Worm (Caenorhabditis elegans) whole organism, L3 larva: ENCODE data around the gene chil-12.

Source experiments
- ZK546.5 ChIP-seq: sonication (generic microtip); optimal IDR thresholded peaks from 2 replicates; lab custom pipeline; 2017; ENCODE audit warnings: missing biosample characterization, missing genetic modification characterization
- fos-1 ChIP-seq: fragments of 150-350 bp; optimal IDR thresholded peaks from 2 replicates; lab custom pipeline; 2014; ENCODE audit warnings: missing biosample characterization, missing genetic modification characterization
- jun-1 ChIP-seq: fragments of 150-350 bp; optimal IDR thresholded peaks from 2 replicates; lab custom pipeline; 2014; ENCODE audit warnings: missing biosample characterization, missing genetic modification reagents, missing genetic modification characterization
- unc-62 ChIP-seq: fragments of 150-350 bp; sonication (generic microtip); optimal IDR thresholded peaks from 4 replicates; lab custom pipeline; 2014; ENCODE audit warnings: missing biosample characterization, missing genetic modification reagents, missing genetic modification characterization

DNA sequence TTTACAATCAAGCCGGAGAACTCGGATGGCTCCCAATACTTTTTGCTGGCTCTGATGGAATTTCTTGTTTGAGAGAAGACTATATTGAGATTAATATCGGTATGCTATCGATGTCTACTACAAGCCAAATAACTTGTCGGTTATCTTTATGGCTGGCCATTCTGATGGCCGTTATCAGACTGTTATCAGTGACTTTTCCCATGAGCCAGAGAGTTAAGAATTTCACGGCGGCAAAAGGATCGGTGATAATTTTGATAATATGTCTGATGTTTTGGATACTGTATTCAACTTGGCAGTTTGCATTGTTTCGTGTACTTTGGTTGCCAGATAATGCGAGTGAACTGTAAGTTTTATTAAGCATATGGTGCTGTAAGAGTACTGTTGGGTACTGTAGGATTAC, 15.2 kb upstream of the chil-12 start:
- TF ChIP-seq fos-1 (tag; lab: Kevin White, UChicago) (no peak), unc-62 (GFP tag; lab: Kevin White, UChicago) (no peak), jun-1 (tag; lab: Kevin White, UChicago) (no peak), ZK546.5 (tag; lab: Kevin White, UChicago) (no peak)
